Worm (Caenorhabditis elegans): ENCODE results near the gene C18A11.4.

- no peak for TF ChIP-seq ets-4 (tag; optimal IDR thresholded peaks at IDR 0.05)
- no peak for TF ChIP-seq elt-2 (tag; optimal IDR thresholded peaks at IDR 0.05)
- no peak for TF ChIP-seq unc-55 (GFP tag; optimal IDR thresholded peaks at IDR 0.05)
- TF ChIP-seq hlh-8 (tag; optimal IDR thresholded peaks at IDR 0.05) = no peak
- TF ChIP-seq nhr-11 (tag; optimal IDR thresholded peaks at IDR 0.05) = no peak
- TF ChIP-seq pqm-1 (tag; optimal IDR thresholded peaks at IDR 0.05) = no peak
- no peak for TF ChIP-seq hlh-13 (GFP tag; optimal IDR thresholded peaks at IDR 0.05)
- no peak for TF ChIP-seq dmd-4 (tag; optimal IDR thresholded peaks at IDR 0.05; ENCODE audit: borderline replicate concordance)
- TF ChIP-seq ztf-16 (tag; optimal IDR thresholded peaks at IDR 0.05) = no peak
- TF ChIP-seq C38D4.7 (GFP tag; optimal IDR thresholded peaks at IDR 0.05) = no peak
- TF ChIP-seq fkh-10 (GFP tag; optimal IDR thresholded peaks at IDR 0.05) = no peak
These were observed 7.7 kb downstream of the C18A11.4 start for ce11 chrX:8053008-8053441.
